Worm (Caenorhabditis elegans) whole organism, late embryonic: Measurements from ENCODE around the gene Y69H2.15.

Experiments used
- ahr-1 ChIP-seq: sonication (generic microtip); optimal IDR thresholded peaks from 2 replicates; lab custom pipeline; 2016; ENCODE audit warnings: missing genetic modification characterization, missing compliant biosample characterization
- ama-1 ChIP-seq: fragments of 150-350 bp; optimal IDR thresholded peaks from 2 replicates; lab custom pipeline; 2014
- ceh-22 ChIP-seq: sonication (generic microtip); optimal IDR thresholded peaks from 2 replicates; lab custom pipeline; 2017; ENCODE audit warnings: missing biosample characterization, missing genetic modification characterization
- ceh-45 ChIP-seq: fragments of 200-800 bp; sonication (Bioruptor generic); IDR thresholded peaks from 2 replicates; pipeline ENCODE4 v1.3.6; 2022; ENCODE audit warnings: missing genetic modification reagents, missing genetic modification characterization, missing compliant biosample characterization
- ceh-9 ChIP-seq: sonication (generic microtip); optimal IDR thresholded peaks from 2 replicates; lab custom pipeline; 2016; ENCODE audit warnings: mild to moderate bottlenecking, missing genetic modification characterization, inconsistent platforms, missing compliant biosample characterization
- elt-2 ChIP-seq: sonication (generic microtip); optimal IDR thresholded peaks from 2 replicates; lab custom pipeline; 2016; ENCODE audit warnings: missing genetic modification reagents, missing genetic modification characterization, missing compliant biosample characterization
- gmeb-2 ChIP-seq: sonication (generic microtip); optimal IDR thresholded peaks from 2 replicates; lab custom pipeline; 2016; ENCODE audit warnings: missing genetic modification characterization, inconsistent platforms, missing compliant biosample characterization
- hlh-15 ChIP-seq: sonication (generic microtip); optimal IDR thresholded peaks from 2 replicates; lab custom pipeline; 2016; ENCODE audit warnings: missing genetic modification characterization, missing compliant biosample characterization
- nhr-11 ChIP-seq: fragments of 150-350 bp; optimal IDR thresholded peaks from 2 replicates; lab custom pipeline; 2014; ENCODE audit warnings: missing biosample characterization, missing genetic modification characterization
- pag-3 ChIP-seq: sonication (generic microtip); optimal IDR thresholded peaks from 2 replicates; lab custom pipeline; 2016; ENCODE audit warnings: missing compliant biosample characterization, missing genetic modification characterization, borderline replicate concordance
- pat-9 ChIP-seq: fragments of 200-800 bp; sonication (Bioruptor generic); optimal IDR thresholded peaks from 2 replicates; lab custom pipeline; 2018; ENCODE audit warnings: mild to moderate bottlenecking, missing genetic modification characterization, moderate library complexity, missing compliant biosample characterization
- pax-1 ChIP-seq: fragments of 150-350 bp; optimal IDR thresholded peaks from 2 replicates; lab custom pipeline; 2014; ENCODE audit warnings: missing biosample characterization, missing genetic modification characterization
- syd-9 ChIP-seq: sonication (generic microtip); optimal IDR thresholded peaks from 2 replicates; lab custom pipeline; 2016; ENCODE audit warnings: mild to moderate bottlenecking, missing genetic modification characterization, moderate library complexity, missing compliant biosample characterization
- unc-3 ChIP-seq, 2 experiments: fragments of 200-800 bp in 1 of 2; sonication (Bioruptor generic) in 1 of 2; sonication (generic microtip) in 1 of 2; conservative IDR thresholded peaks in 1 of 2; optimal IDR thresholded peaks in 1 of 2; 2 replicates each; pipeline versions ENCODE4 v1.3.6 to Lab custom; 2016 to 2022; ENCODE audit warnings: missing compliant biosample characterization in 2 of 2, missing genetic modification characterization in 2 of 2, missing genetic modification reagents in 1 of 2

ce11 chrV:18631966-18632531 lies 5.4 kb upstream of the Y69H2.15 start:
- TF ChIP-seq ceh-45 (GFP tag; lab: Robert Waterston, UW) (no peak), pat-9 (tag; lab: Kevin White, UChicago) (no peak), ceh-22 (tag; lab: Kevin White, UChicago) (no peak), hlh-15 (no peak), elt-2 (tag; lab: Kevin White, UChicago) (no peak), unc-3 (GFP tag; conservative IDR thresholded peaks at IDR 0.05; lab: Robert Waterston, UW) (no peak), unc-3 (tag; optimal IDR thresholded peaks at IDR 0.05; lab: Kevin White, UChicago) (no peak), pax-1 (tag; lab: Kevin White, UChicago) (no peak), nhr-11 (no peak), gmeb-2 (tag; lab: Kevin White, UChicago) (no peak), syd-9 (tag; lab: Kevin White, UChicago) (no peak), ahr-1 (no peak), pag-3 (tag; lab: Kevin White, UChicago) (no peak), ceh-9 (tag; lab: Kevin White, UChicago) (no peak), ama-1 (no peak)
